Fruit fly (Drosophila melanogaster) whole organism, embryonic: Measurements from ENCODE around the gene GNBP1.

Source experiments
- CG10267 ChIP-seq: fragments of 200-800 bp; sonication (Bioruptor generic); optimal IDR thresholded peaks from 2 replicates; lab custom pipeline; 2018; ENCODE audit warnings: missing biosample characterization, mild to moderate bottlenecking, missing genetic modification characterization, moderate library complexity
- CG11247 ChIP-seq: fragments of 200-800 bp; sonication (Bioruptor generic); IDR thresholded peaks from 2 replicates; pipeline ENCODE4 v1.3.6; 2022; ENCODE audit warnings: missing biosample characterization, missing genetic modification characterization
- CG12104 ChIP-seq: fragments of 200-800 bp; sonication (Bioruptor generic); optimal IDR thresholded peaks from 3 replicates; lab custom pipeline; 2016; ENCODE audit warnings: missing biosample characterization, missing genetic modification characterization
- CG12391 ChIP-seq: fragments of 200-800 bp; sonication (Bioruptor generic); optimal IDR thresholded peaks from 3 replicates; lab custom pipeline; 2018; ENCODE audit warnings: missing biosample characterization, mild to moderate bottlenecking, missing genetic modification characterization, moderate library complexity
- CG15011 ChIP-seq: fragments of 200-800 bp; sonication (Bioruptor generic); optimal IDR thresholded peaks from 3 replicates; lab custom pipeline; 2018; ENCODE audit warnings: missing biosample characterization, mild to moderate bottlenecking, missing genetic modification characterization
- CG1647 ChIP-seq: fragments of 200-800 bp; sonication (Bioruptor generic); optimal IDR thresholded peaks from 3 replicates; lab custom pipeline; 2016; ENCODE audit warnings: missing biosample characterization, missing genetic modification characterization
- CG16779 ChIP-seq: fragments of 200-800 bp; sonication (Bioruptor generic); IDR thresholded peaks from 2 replicates; pipeline ENCODE4 v1.3.6; 2022; ENCODE audit warnings: missing biosample characterization, missing genetic modification characterization
- CG17912 ChIP-seq: fragments of 200-800 bp; sonication (Bioruptor generic); optimal IDR thresholded peaks from 2 replicates; lab custom pipeline; 2018; ENCODE audit warnings: missing biosample characterization, mild to moderate bottlenecking, missing genetic modification characterization
- CG18476 ChIP-seq: fragments of 200-800 bp; sonication (Bioruptor generic); optimal IDR thresholded peaks from 2 replicates; lab custom pipeline; 2016; ENCODE audit warnings: missing biosample characterization, mild to moderate bottlenecking, missing genetic modification characterization
- CG2199 ChIP-seq: fragments of 200-800 bp; sonication (Bioruptor generic); IDR thresholded peaks from 3 replicates; pipeline ENCODE4 v1.3.6; 2022; ENCODE audit warnings: missing biosample characterization, missing genetic modification characterization
- CG2875 ChIP-seq: fragments of 200-800 bp; sonication (Bioruptor generic); optimal IDR thresholded peaks from 2 replicates; lab custom pipeline; 2017; ENCODE audit warnings: missing biosample characterization, mild to moderate bottlenecking, missing genetic modification characterization, missing genetic modification reagents
- CG3163 ChIP-seq: fragments of 200-800 bp; sonication (Bioruptor generic); optimal IDR thresholded peaks from 3 replicates; lab custom pipeline; 2016; ENCODE audit warnings: missing biosample characterization, missing genetic modification characterization
- CG32772 ChIP-seq: fragments of 200-800 bp; sonication (Bioruptor generic); IDR thresholded peaks from 2 replicates; pipeline ENCODE4 v1.3.6; 2022; ENCODE audit warnings: missing biosample characterization, missing genetic modification characterization
- CG3281 ChIP-seq: fragments of 200-800 bp; sonication (Bioruptor generic); optimal IDR thresholded peaks from 3 replicates; lab custom pipeline; 2017; ENCODE audit warnings: missing biosample characterization, mild to moderate bottlenecking, missing genetic modification characterization
- CG33213 ChIP-seq: fragments of 200-800 bp; sonication (Bioruptor generic); optimal IDR thresholded peaks from 3 replicates; lab custom pipeline; 2016; ENCODE audit warnings: missing biosample characterization, missing genetic modification characterization
- CG3995 ChIP-seq: fragments of 200-800 bp; sonication (Bioruptor generic); optimal IDR thresholded peaks from 3 replicates; lab custom pipeline; 2016; ENCODE audit warnings: missing biosample characterization, missing genetic modification characterization
- CG42726 ChIP-seq: fragments of 200-800 bp; sonication (Bioruptor generic); IDR thresholded peaks from 2 replicates; pipeline ENCODE4 v1.3.6; 2022; ENCODE audit warnings: missing biosample characterization, missing genetic modification characterization; ENCODE audit not compliant: partially characterized antibody
- CG4617 ChIP-seq: fragments of 200-800 bp; sonication (Bioruptor generic); optimal IDR thresholded peaks from 3 replicates; lab custom pipeline; 2016; ENCODE audit warnings: missing biosample characterization, missing genetic modification characterization, borderline replicate concordance
- CG7372 ChIP-seq: fragments of 200-800 bp; sonication (Bioruptor generic); IDR thresholded peaks from 2 replicates; pipeline ENCODE4 v1.3.6; 2022; ENCODE audit warnings: missing biosample characterization, missing genetic modification characterization
- Camta ChIP-seq: fragments of 200-800 bp; sonication (Bioruptor generic); optimal IDR thresholded peaks from 2 replicates; lab custom pipeline; 2016; ENCODE audit warnings: missing biosample characterization, missing genetic modification characterization
- D19A ChIP-seq: fragments of 200-800 bp; optimal IDR thresholded peaks from 3 replicates; lab custom pipeline; 2019; ENCODE audit warnings: missing biosample characterization, mild to moderate bottlenecking, missing genetic modification characterization, moderate library complexity
- D19B ChIP-seq: fragments of 200-800 bp; sonication (Bioruptor generic); optimal IDR thresholded peaks from 2 replicates; lab custom pipeline; 2017; ENCODE audit warnings: missing biosample characterization, mild to moderate bottlenecking, missing genetic modification characterization
- Dll ChIP-seq: fragments of 200-800 bp; sonication (Bioruptor generic); IDR thresholded peaks from 4 replicates; pipeline ENCODE4 v1.3.6; 2022; ENCODE audit warnings: missing biosample characterization, missing genetic modification characterization; ENCODE audit not compliant: partially characterized antibody
- Hr51 ChIP-seq, 2 experiments: fragments of 200-800 bp; sonication (Bioruptor generic); optimal IDR thresholded peaks; 2 replicates in 1 of 2; 3 replicates in 1 of 2; lab custom pipeline; 2016 to 2018; ENCODE audit warnings: missing biosample characterization in 2 of 2, missing genetic modification characterization in 2 of 2, mild to moderate bottlenecking in 1 of 2, moderate library complexity in 1 of 2
- NFAT ChIP-seq: fragments of 200-800 bp; sonication (Bioruptor generic); IDR thresholded peaks from 2 replicates; pipeline ENCODE4 v1.3.6; 2022; ENCODE audit warnings: missing biosample characterization, missing genetic modification characterization
- Rfx ChIP-seq: fragments of 200-800 bp; sonication (Bioruptor generic); IDR thresholded peaks from 2 replicates; pipeline ENCODE4 v1.3.6; 2022; ENCODE audit warnings: missing biosample characterization, missing genetic modification characterization
- Scr ChIP-seq: fragments of 200-800 bp; sonication (Bioruptor generic); IDR thresholded peaks from 2 replicates; pipeline ENCODE4 v1.3.6; 2022; ENCODE audit warnings: missing biosample characterization, missing genetic modification characterization; ENCODE audit not compliant: partially characterized antibody
- Sry-β ChIP-seq: fragments of 200-800 bp; sonication (Bioruptor generic); optimal IDR thresholded peaks from 2 replicates; lab custom pipeline; 2018; ENCODE audit warnings: missing biosample characterization, mild to moderate bottlenecking, missing genetic modification characterization, moderate library complexity
- Stat92E ChIP-seq, 3 experiments: fragments of >200 bp in 2 of 3; fragments of 200-800 bp in 1 of 3; sonication (Bioruptor generic) in 1 of 3; optimal IDR thresholded peaks; 2 replicates each; lab custom pipeline; 2017 to 2019; ENCODE audit warnings: missing biosample characterization in 3 of 3, missing genetic modification characterization in 3 of 3, mild to moderate bottlenecking in 1 of 3, moderate library complexity in 1 of 3
- Vsx1 ChIP-seq: fragments of 200-800 bp; sonication (Bioruptor generic); optimal IDR thresholded peaks from 2 replicates; lab custom pipeline; 2017; ENCODE audit warnings: missing biosample characterization, mild to moderate bottlenecking, missing genetic modification characterization, missing genetic modification reagents
- YL-1 ChIP-seq: fragments of 200-800 bp; sonication (Bioruptor generic); optimal IDR thresholded peaks from 3 replicates; lab custom pipeline; 2017; ENCODE audit warnings: missing biosample characterization, mild to moderate bottlenecking, missing genetic modification characterization
- ac ChIP-seq: fragments of 200-800 bp; sonication (Bioruptor generic); optimal IDR thresholded peaks from 3 replicates; lab custom pipeline; 2017; ENCODE audit warnings: missing biosample characterization, mild to moderate bottlenecking, missing genetic modification characterization
- bbx ChIP-seq: fragments of 200-800 bp; sonication (Bioruptor generic); IDR thresholded peaks from 2 replicates; pipeline ENCODE4 v1.3.6; 2022; ENCODE audit warnings: missing biosample characterization, missing genetic modification characterization; ENCODE audit not compliant: partially characterized antibody
- bigmax ChIP-seq: fragments of 200-800 bp; sonication (Bioruptor generic); optimal IDR thresholded peaks from 2 replicates; lab custom pipeline; 2018; ENCODE audit warnings: missing biosample characterization, mild to moderate bottlenecking, missing genetic modification characterization
- crp ChIP-seq, 2 experiments: fragments of 200-800 bp; sonication (Bioruptor generic); optimal IDR thresholded peaks; 2 replicates in 1 of 2; 3 replicates in 1 of 2; lab custom pipeline; 2017; ENCODE audit warnings: missing biosample characterization in 2 of 2, missing genetic modification characterization in 2 of 2, mild to moderate bottlenecking in 1 of 2, moderate library complexity in 1 of 2
- esg ChIP-seq: fragments of 200-800 bp; sonication (Bioruptor generic); conservative IDR thresholded peaks from 2 replicates; pipeline ENCODE4 v1.3.6; 2022; ENCODE audit warnings: missing biosample characterization, missing genetic modification characterization
- grn ChIP-seq: fragments of 200-800 bp; sonication (Bioruptor generic); optimal IDR thresholded peaks from 3 replicates; lab custom pipeline; 2017; ENCODE audit warnings: missing biosample characterization, missing genetic modification characterization
- ham ChIP-seq: fragments of 200-800 bp; sonication (Bioruptor generic); IDR thresholded peaks from 2 replicates; pipeline ENCODE4 v1.3.6; 2022; ENCODE audit warnings: missing biosample characterization, missing genetic modification characterization
- hth ChIP-seq: fragments of >200 bp; optimal IDR thresholded peaks from 2 replicates; lab custom pipeline; 2017; ENCODE audit warnings: inconsistent platforms
- kah ChIP-seq: fragments of 200-800 bp; sonication (Bioruptor generic); optimal IDR thresholded peaks from 2 replicates; lab custom pipeline; 2018; ENCODE audit warnings: missing biosample characterization, mild to moderate bottlenecking, missing genetic modification characterization
- klu ChIP-seq: fragments of 200-800 bp; sonication (Bioruptor generic); IDR thresholded peaks from 2 replicates; pipeline ENCODE4 v1.3.6; 2022; ENCODE audit warnings: missing biosample characterization, missing genetic modification characterization
- knrl ChIP-seq: fragments of 200-800 bp; sonication (Bioruptor generic); IDR thresholded peaks from 3 replicates; pipeline ENCODE4 v1.3.6; 2022; ENCODE audit warnings: missing biosample characterization, missing genetic modification characterization; ENCODE audit not compliant: partially characterized antibody
- nom ChIP-seq: fragments of 200-800 bp; sonication (Bioruptor generic); optimal IDR thresholded peaks from 2 replicates; lab custom pipeline; 2017; ENCODE audit warnings: missing biosample characterization, missing genetic modification characterization, mild to moderate bottlenecking, moderate library complexity, missing genetic modification reagents
- pzg ChIP-seq: fragments of 200-800 bp; sonication (Bioruptor generic); optimal IDR thresholded peaks from 3 replicates; lab custom pipeline; 2018; ENCODE audit warnings: missing biosample characterization, mild to moderate bottlenecking, missing genetic modification characterization, moderate library complexity
- sd ChIP-seq: fragments of 200-800 bp; sonication (Bioruptor generic); optimal IDR thresholded peaks from 3 replicates; lab custom pipeline; 2018; ENCODE audit warnings: missing biosample characterization, mild to moderate bottlenecking, missing genetic modification characterization, moderate library complexity
- stwl ChIP-seq: fragments of 200-800 bp; sonication (Bioruptor generic); optimal IDR thresholded peaks from 3 replicates; lab custom pipeline; 2018; ENCODE audit warnings: missing biosample characterization, mild to moderate bottlenecking, missing genetic modification characterization, moderate library complexity
- tio ChIP-seq: fragments of 200-800 bp; sonication (Bioruptor generic); optimal IDR thresholded peaks from 2 replicates; lab custom pipeline; 2017; ENCODE audit warnings: missing biosample characterization, missing genetic modification characterization, inconsistent platforms
- trh ChIP-seq: fragments of 200-800 bp; sonication (Bioruptor generic); optimal IDR thresholded peaks from 2 replicates; lab custom pipeline; 2016; ENCODE audit warnings: missing biosample characterization, missing genetic modification characterization
- wek ChIP-seq: fragments of 200-800 bp; sonication (Bioruptor generic); optimal IDR thresholded peaks from 3 replicates; lab custom pipeline; 2018; ENCODE audit warnings: missing biosample characterization, mild to moderate bottlenecking, missing genetic modification characterization, moderate library complexity
- zfh1 ChIP-seq: fragments of 200-800 bp; sonication (Bioruptor generic); IDR thresholded peaks from 3 replicates; pipeline ENCODE4 v1.3.6; 2022; ENCODE audit warnings: missing biosample characterization, missing genetic modification characterization

GNBP1 gene

DNA sequence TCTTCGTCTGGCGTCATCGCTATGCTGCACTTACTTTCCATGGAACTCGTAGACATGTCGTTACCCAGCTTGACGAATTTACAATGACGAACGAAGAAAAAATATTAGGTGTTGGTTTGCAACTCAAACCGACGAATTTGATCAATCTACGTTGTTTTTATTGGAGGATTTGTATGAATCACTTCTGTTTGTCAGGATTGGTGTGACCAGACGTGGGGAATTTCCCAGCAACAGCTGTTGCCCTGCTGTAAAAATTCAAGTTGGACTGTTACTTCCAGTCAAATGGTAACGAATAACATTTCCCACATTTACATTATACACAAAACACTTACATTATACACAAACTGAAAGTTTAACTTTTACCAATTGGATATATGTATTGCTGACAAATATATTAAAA, 8.2 kb downstream of the GNBP1 start, which contains the start of gene Chmp1:
Chmp1 (minus strand) TSS at position 216 of the 400 bp plus-strand sequence.
- TF ChIP-seq CG12104 (GFP tag; lab: Kevin White, UChicago) (no peak), stwl (tag; lab: Kevin White, UChicago) (peak; percentile 84), CG3163 (GFP tag; lab: Kevin White, UChicago) (no peak), bigmax (GFP tag; lab: Kevin White, UChicago) (no peak), CG16779 (GFP tag; lab: Robert Waterston, UW) (no peak), esg (no peak), trh (no peak), Dll (0 out of 4 replicates have a peak, but pooled peaks have one; percentile 12), Camta (GFP tag; lab: Kevin White, UChicago) (no peak), sd (tag; lab: Kevin White, UChicago) (no peak), kah (GFP tag; lab: Kevin White, UChicago) (no peak), crp (GFP tag; optimal IDR thresholded peaks at IDR 0.05; lab: Kevin White, UChicago) (peak in 1 of 2 experiments; percentile 86), ac (GFP tag; lab: Kevin White, UChicago) (no peak), NFAT (GFP tag; lab: Robert Waterston, UW) (no peak), Sry-β (no peak), D19A (no peak), Stat92E (GFP tag; optimal IDR thresholded peaks at IDR 0.05; lab: Kevin White, UChicago) (no peak), klu (GFP tag; lab: Robert Waterston, UW) (no peak), CG2875 (no peak), CG17912 (GFP tag; lab: Kevin White, UChicago) (no peak), D19B (GFP tag; lab: Kevin White, UChicago) (no peak), Vsx1 (GFP tag; lab: Kevin White, UChicago) (no peak), hth (lab: Kevin White, UChicago) (no peak), CG4617 (GFP tag; lab: Kevin White, UChicago) (peak; percentile 64), bbx (GFP tag; lab: Robert Waterston, UW) (no peak), CG15011 (no peak), CG2199 (GFP tag; lab: Robert Waterston, UW) (no peak), wek (GFP tag; lab: Kevin White, UChicago) (no peak), CG32772 (GFP tag; lab: Robert Waterston, UW) (no peak), knrl (GFP tag; lab: Robert Waterston, UW) (no peak; the same call in 2 of the 3 replicates), nom (no peak), zfh1 (GFP tag; lab: Robert Waterston, UW) (no peak), CG11247 (GFP tag; lab: Robert Waterston, UW) (no peak), CG12391 (tag; lab: Kevin White, UChicago) (no peak), grn (GFP tag; lab: Kevin White, UChicago) (no peak), Rfx (GFP tag; lab: Robert Waterston, UW) (no peak), CG33213 (GFP tag; lab: Kevin White, UChicago) (no peak), CG10267 (tag; lab: Kevin White, UChicago) (peak; percentile 1), CG7372 (no peak), CG3281 (no peak), ham (GFP tag; lab: Robert Waterston, UW) (no peak), CG1647 (GFP tag; lab: Kevin White, UChicago) (no peak), Hr51 (GFP tag; optimal IDR thresholded peaks at IDR 0.05; lab: Kevin White, UChicago) (no peak), CG42726 (GFP tag; lab: Robert Waterston, UW) (no peak), pzg (peak; percentile 51), tio (no peak), CG18476 (GFP tag; lab: Kevin White, UChicago) (no peak), YL-1 (GFP tag; lab: Kevin White, UChicago) (peak; percentile 85), CG3995 (peak; percentile 75), Scr (GFP tag; lab: Robert Waterston, UW) (peak; percentile 36)
